Worm (Caenorhabditis elegans): ENCODE data around the gene slrp-1.

slrp-1 gene

ce11 chrV:13565197-13565596 lies 466 bp upstream of the slrp-1 start (continued):
- TF ChIP-seq lir-1 (GFP tag; conservative IDR thresholded peaks at IDR 0.05) (peak; percentile 57; the same call in 1 of the 2 replicates), athp-1 (tag; optimal IDR thresholded peaks at IDR 0.05) (peak; percentile 86), hmg-1.2 (GFP tag; IDR thresholded peaks at IDR 0.05) (peak; percentile 99), lsl-1 (GFP tag; optimal IDR thresholded peaks at IDR 0.05) (peak; percentile 29), ztf-3 (GFP tag; optimal IDR thresholded peaks at IDR 0.05) (no peak), F57C9.4 (tag; optimal IDR thresholded peaks at IDR 0.05) (no peak), Y53F4B.3 (GFP tag; IDR thresholded peaks at IDR 0.05) (no peak), snpc-1.3 (tag; optimal IDR thresholded peaks at IDR 0.05; ENCODE audit: insufficient read depth) (no peak), F37B4.10 (GFP tag; IDR thresholded peaks at IDR 0.05) (no peak), lin-35 (GFP tag; optimal IDR thresholded peaks at IDR 0.05) (peak in 1 of 3 experiments; percentile 35), tlf-1 (GFP tag; optimal IDR thresholded peaks at IDR 0.05) (peak; percentile 63), let-526 (GFP tag; IDR thresholded peaks at IDR 0.05) (peak; percentile 71), ceh-40 (GFP tag; IDR thresholded peaks at IDR 0.05) (no peak), lin-54 (GFP tag; optimal IDR thresholded peaks at IDR 0.05) (peak; percentile 76), dpl-1 (GFP tag; optimal IDR thresholded peaks at IDR 0.05) (peak; percentile 0), nfyb-1 (GFP tag; IDR thresholded peaks at IDR 0.05) (peak; percentile 80), rcor-1 (GFP tag; IDR thresholded peaks at IDR 0.05) (peak; percentile 86), pbrm-1 (GFP tag; IDR thresholded peaks at IDR 0.05) (peak; percentile 75), F33H1.4 (GFP tag; IDR thresholded peaks at IDR 0.05) (peak; percentile 22; the same call in 1 of the 2 replicates), ZK185.1 (tag; optimal IDR thresholded peaks at IDR 0.05; ENCODE audit: poor library complexity, severe bottlenecking) (peak; percentile 70), let-607 (tag; optimal IDR thresholded peaks at IDR 0.05) (peak in 1 of 2 experiments; percentile 83), mel-28 (tag; optimal IDR thresholded peaks at IDR 0.05; ENCODE audit: borderline replicate concordance) (no peak), somi-1 (GFP tag; optimal IDR thresholded peaks at IDR 0.05) (peak; percentile 82), F23B12.7 (tag; optimal IDR thresholded peaks at IDR 0.05; ENCODE audit: insufficient read depth) (peak; percentile 13), lin-26 (GFP tag; IDR thresholded peaks at IDR 0.05) (no peak), nhr-80 (tag; optimal IDR thresholded peaks at IDR 0.05) (peak; percentile 97), egl-44 (GFP tag; IDR thresholded peaks at IDR 0.05) (peak; percentile 85), hsf-1 (GFP tag; IDR thresholded peaks at IDR 0.05) (peak; percentile 9; the same call in 1 of the 2 replicates), egrh-3 (GFP tag; IDR thresholded peaks at IDR 0.05) (0 out of 2 replicates have a peak, but pooled peaks have one; percentile 10), C06A6.2 (GFP tag; conservative IDR thresholded peaks at IDR 0.05) (peak; percentile 81), ama-1 (optimal IDR thresholded peaks at IDR 0.05) (peak; percentile 18), ama-1 (GFP tag; optimal IDR thresholded peaks at IDR 0.05) (no peak), Y95B8A.8 (GFP tag; IDR thresholded peaks at IDR 0.05) (peak; percentile 38; the same call in 1 of the 2 replicates), attf-3 (GFP tag; conservative IDR thresholded peaks at IDR 0.05) (0 out of 2 replicates have a peak, but pooled peaks have one; percentile 36), pha-4 (tag; optimal IDR thresholded peaks at IDR 0.05) (peak; percentile 18), K12H6.12 (tag; optimal IDR thresholded peaks at IDR 0.05) (peak; percentile 34), tbx-9 (tag; optimal IDR thresholded peaks at IDR 0.05; ENCODE audit: borderline replicate concordance) (no peak)

DNA sequence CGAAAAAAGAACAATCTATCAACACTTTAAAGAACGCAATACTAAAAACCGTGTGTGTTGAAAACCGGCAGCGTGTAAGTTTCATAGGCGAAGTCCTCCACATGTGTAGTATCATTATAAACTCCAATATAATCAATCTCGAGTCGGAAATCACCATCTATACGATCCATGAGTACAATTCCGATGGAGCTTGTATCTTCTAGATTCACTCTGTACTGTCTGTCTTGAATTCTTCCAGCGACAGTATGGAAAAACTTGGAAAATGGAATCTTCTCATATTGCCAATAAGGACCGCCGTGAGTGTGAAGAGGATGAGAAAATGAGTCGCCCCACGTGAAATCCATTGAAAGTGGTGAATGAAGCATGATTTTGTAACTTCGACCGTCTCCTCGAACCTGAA lies 1.3 kb downstream of the slrp-1 start:
- peak; percentile 59 for TF ChIP-seq F10E7.11 (tag; optimal IDR thresholded peaks at IDR 0.05)
- no peak for TF ChIP-seq ceh-40 (GFP tag; IDR thresholded peaks at IDR 0.05)
- TF ChIP-seq tbp1 (GFP tag; optimal IDR thresholded peaks at IDR 0.05): peak; percentile 5
- no peak for TF ChIP-seq F23B12.7 (tag; optimal IDR thresholded peaks at IDR 0.05; ENCODE audit: insufficient read depth)
- peak; percentile 70 for TF ChIP-seq T26A5.8 (tag; optimal IDR thresholded peaks at IDR 0.05)
- TF ChIP-seq K11D2.4 (GFP tag; IDR thresholded peaks at IDR 0.05): peak; percentile 50; the same call in 1 of the 2 replicates
- no peak for TF ChIP-seq lir-1 (GFP tag; conservative IDR thresholded peaks at IDR 0.05)
- peak; percentile 6 for TF ChIP-seq B0035.1 (tag; optimal IDR thresholded peaks at IDR 0.05)
- no peak for TF ChIP-seq lsy-27 (tag; optimal IDR thresholded peaks at IDR 0.05; ENCODE audit: borderline replicate concordance, insufficient read depth)
- peak; percentile 43; the same call in 1 of the 2 replicates for TF ChIP-seq cebp-2 (GFP tag; IDR thresholded peaks at IDR 0.05)
- TF ChIP-seq ztf-18 (tag; optimal IDR thresholded peaks at IDR 0.05): no peak
- peak in 1 of 2 experiments; percentile 70 for TF ChIP-seq let-607 (tag; optimal IDR thresholded peaks at IDR 0.05)
- no peak for TF ChIP-seq mel-28 (tag; optimal IDR thresholded peaks at IDR 0.05; ENCODE audit: borderline replicate concordance)
- no peak for TF ChIP-seq K12H6.12 (tag; optimal IDR thresholded peaks at IDR 0.05)
- TF ChIP-seq lag-1 (GFP tag; IDR thresholded peaks at IDR 0.05): no peak
- no peak for TF ChIP-seq F57A8.1 (GFP tag; optimal IDR thresholded peaks at IDR 0.05)
- no peak for TF ChIP-seq D2030.7 (GFP tag; IDR thresholded peaks at IDR 0.05)

All from whole organism, young adult.